Fruit fly (Drosophila melanogaster) whole organism, prepupa: Measurements from ENCODE around the gene L2HGDH.

Experiments used
- CG10669 ChIP-seq: fragments of 200-800 bp; sonication (Bioruptor generic); optimal IDR thresholded peaks from 3 replicates; lab custom pipeline; 2018; ENCODE audit warnings: missing biosample characterization, mild to moderate bottlenecking, missing genetic modification characterization, moderate library complexity
- Hr39 ChIP-seq: fragments of 200-800 bp; sonication (Bioruptor generic); optimal IDR thresholded peaks from 2 replicates; lab custom pipeline; 2016; ENCODE audit warnings: missing biosample characterization, missing genetic modification characterization
- Smox ChIP-seq: fragments of 200-800 bp; sonication (Bioruptor generic); optimal IDR thresholded peaks from 3 replicates; lab custom pipeline; 2016; ENCODE audit warnings: missing biosample characterization, missing genetic modification characterization
- eg ChIP-seq: fragments of 200-800 bp; sonication (Bioruptor generic); IDR thresholded peaks from 3 replicates; pipeline ENCODE4 v1.3.6; 2022; ENCODE audit warnings: missing biosample characterization, missing genetic modification characterization
- esn ChIP-seq: fragments of 200-800 bp; sonication (Bioruptor generic); optimal IDR thresholded peaks from 2 replicates; lab custom pipeline; 2016; ENCODE audit warnings: missing biosample characterization, mild to moderate bottlenecking, missing genetic modification characterization, moderate library complexity
- net ChIP-seq: fragments of 200-800 bp; sonication (Bioruptor generic); optimal IDR thresholded peaks from 3 replicates; lab custom pipeline; 2016; ENCODE audit warnings: missing biosample characterization, missing genetic modification characterization
- pdm3 ChIP-seq: fragments of 200-800 bp; sonication (Bioruptor generic); optimal IDR thresholded peaks from 3 replicates; lab custom pipeline; 2016; ENCODE audit warnings: missing biosample characterization, missing genetic modification characterization

DNA sequence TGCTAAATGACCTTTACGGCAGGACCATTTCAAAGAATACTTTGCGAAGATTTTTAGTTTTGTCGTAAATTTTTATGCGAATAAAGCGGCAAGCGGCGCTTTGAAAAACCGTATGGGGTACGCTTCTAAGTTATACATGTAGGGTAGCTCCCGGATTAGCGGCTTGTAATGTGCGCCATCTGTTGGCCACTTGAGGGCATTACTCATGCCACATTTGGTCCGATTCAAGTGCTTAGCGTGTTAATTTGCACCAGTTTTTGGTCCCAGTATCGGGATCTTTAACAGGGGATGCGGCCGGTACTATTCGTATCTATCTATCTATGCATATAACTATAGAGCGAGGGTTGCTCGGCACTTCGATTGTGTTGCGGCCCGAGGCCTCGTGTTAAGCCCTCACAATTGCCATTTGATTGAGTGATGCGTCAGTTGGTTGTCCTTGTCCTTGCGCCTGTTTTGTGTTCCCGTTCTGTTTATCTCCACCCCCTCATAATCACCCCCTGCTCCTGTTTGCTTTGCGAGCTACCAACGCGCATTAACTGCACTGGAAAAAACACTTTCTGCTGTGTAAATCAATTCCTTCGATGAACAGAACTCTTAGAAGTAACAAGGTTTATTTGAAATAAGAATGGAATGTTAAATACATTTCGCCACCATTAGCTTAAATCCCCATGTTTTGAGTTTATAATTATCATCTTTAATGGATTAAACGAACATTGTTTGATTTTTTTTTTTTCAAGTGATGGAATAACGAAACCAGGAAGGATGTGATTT is 43.7 kb downstream of the L2HGDH start:
- TF ChIP-seq esn (GFP tag; lab: Kevin White, UChicago) (no peak), net (GFP tag; lab: Kevin White, UChicago) (no peak), CG10669 (no peak), Smox (GFP tag; lab: Kevin White, UChicago) (no peak), pdm3 (GFP tag; lab: Kevin White, UChicago) (no peak), eg (GFP tag; lab: Robert Waterston, UW) (no peak), Hr39 (no peak)
